Worm (Caenorhabditis elegans): ENCODE results near the gene F54D12.7.

ce11 chrII:1360257-1360656 is 24.9 kb downstream of the F54D12.7 start:
- TF ChIP-seq W03F9.2 (tag; optimal IDR thresholded peaks at IDR 0.05) (no peak), him-1 (tag; optimal IDR thresholded peaks at IDR 0.05) (no peak)

Measured in whole organism, L4/young adult.